Worm (Caenorhabditis elegans) whole organism, L1 larva: ENCODE results near the gene srw-10.

Source experiments
- C04F5.9 ChIP-seq: sonication (generic microtip); optimal IDR thresholded peaks from 2 replicates; lab custom pipeline; 2016; ENCODE audit warnings: missing genetic modification characterization, missing compliant biosample characterization
- C34B4.2 ChIP-seq: sonication (generic microtip); optimal IDR thresholded peaks from 2 replicates; lab custom pipeline; 2017; ENCODE audit warnings: mild to moderate bottlenecking, missing genetic modification characterization, missing compliant biosample characterization
- F16B12.6 ChIP-seq: fragments of 150-350 bp; optimal IDR thresholded peaks from 2 replicates; lab custom pipeline; 2014; ENCODE audit warnings: missing biosample characterization, missing genetic modification characterization
- Y116A8C.19 ChIP-seq: sonication (generic microtip); optimal IDR thresholded peaks from 2 replicates; lab custom pipeline; 2016; ENCODE audit warnings: missing compliant biosample characterization, missing genetic modification characterization, borderline replicate concordance
- alr-1 ChIP-seq: fragments of 200-800 bp; sonication (Bioruptor generic); optimal IDR thresholded peaks from 2 replicates; lab custom pipeline; 2018; ENCODE audit warnings: borderline replicate concordance, mild to moderate bottlenecking, missing genetic modification characterization, missing compliant biosample characterization
- aly-2 ChIP-seq: fragments of 150-350 bp; optimal IDR thresholded peaks from 2 replicates; lab custom pipeline; 2014; ENCODE audit warnings: missing biosample characterization, missing genetic modification characterization
- ama-1 ChIP-seq: fragments of 150-350 bp; optimal IDR thresholded peaks from 2 replicates; lab custom pipeline; 2014
- blmp-1 ChIP-seq: fragments of 150-350 bp; optimal IDR thresholded peaks from 2 replicates; lab custom pipeline; 2014; ENCODE audit warnings: missing biosample characterization, missing genetic modification characterization
- ceh-8 ChIP-seq: fragments of 200-800 bp; sonication (Bioruptor generic); optimal IDR thresholded peaks from 2 replicates; lab custom pipeline; 2018; ENCODE audit warnings: mild to moderate bottlenecking, missing genetic modification characterization, moderate library complexity, missing compliant biosample characterization
- ceh-82 ChIP-seq, 3 experiments: fragments of 150-350 bp in 1 of 3; sonication (generic microtip) in 2 of 3; optimal IDR thresholded peaks; 2 replicates each; lab custom pipeline; 2014 to 2017; ENCODE audit warnings: missing biosample characterization in 3 of 3, missing genetic modification characterization in 3 of 3
- ceh-88 ChIP-seq: fragments of 200-800 bp; sonication (Bioruptor generic); IDR thresholded peaks from 2 replicates; pipeline ENCODE4 v1.3.6; 2022; ENCODE audit warnings: missing genetic modification characterization, missing compliant biosample characterization
- ceh-90 ChIP-seq: sonication (generic microtip); optimal IDR thresholded peaks from 2 replicates; lab custom pipeline; 2016; ENCODE audit warnings: missing genetic modification characterization, missing compliant biosample characterization
- ces-1 ChIP-seq: fragments of 150-350 bp; optimal IDR thresholded peaks from 2 replicates; lab custom pipeline; 2014; ENCODE audit warnings: missing biosample characterization, missing genetic modification reagents, missing genetic modification characterization
- dsc-1 ChIP-seq: sonication (generic microtip); optimal IDR thresholded peaks from 2 replicates; lab custom pipeline; 2016; ENCODE audit warnings: mild to moderate bottlenecking, missing genetic modification characterization, missing compliant biosample characterization
- efl-1 ChIP-seq, 4 experiments: fragments of 150-350 bp; optimal IDR thresholded peaks in 3 of 4; peaks in 1 of 4; 1 replicate in 1 of 4; 2 replicates in 3 of 4; lab custom pipeline; 2014; ENCODE audit warnings: missing biosample characterization in 2 of 4, missing genetic modification characterization in 2 of 4, missing genetic modification reagents in 2 of 4
- efl-3 ChIP-seq: fragments of 200-800 bp; sonication (Bioruptor generic); optimal IDR thresholded peaks from 2 replicates; lab custom pipeline; 2018; ENCODE audit warnings: mild to moderate bottlenecking, missing genetic modification characterization, missing compliant biosample characterization
- elt-3 ChIP-seq, 6 experiments: fragments of 150-350 bp in 1 of 6; sonication (generic microtip); optimal IDR thresholded peaks; 2 replicates each; lab custom pipeline; 2017 to 2018; ENCODE audit warnings: missing biosample characterization in 6 of 6, missing genetic modification characterization in 6 of 6, inconsistent platforms in 1 of 6
- fkh-10 ChIP-seq: sonication (generic microtip); optimal IDR thresholded peaks from 2 replicates; lab custom pipeline; 2017; ENCODE audit warnings: missing biosample characterization, missing genetic modification reagents, missing genetic modification characterization
- fkh-8 ChIP-seq: sonication (generic microtip); optimal IDR thresholded peaks from 2 replicates; lab custom pipeline; 2016; ENCODE audit warnings: mild to moderate bottlenecking, missing genetic modification characterization, missing compliant biosample characterization
- irx-1 ChIP-seq: sonication (generic microtip); optimal IDR thresholded peaks from 2 replicates; lab custom pipeline; 2016; ENCODE audit warnings: missing genetic modification characterization, missing compliant biosample characterization
- isw-1 ChIP-seq: fragments of 200-800 bp; sonication (Bioruptor generic); IDR thresholded peaks from 2 replicates; pipeline ENCODE4 v1.3.6; 2022; ENCODE audit warnings: missing genetic modification characterization, missing compliant biosample characterization
- jun-1 ChIP-seq: fragments of 150-350 bp; optimal IDR thresholded peaks from 2 replicates; lab custom pipeline; 2014; ENCODE audit warnings: missing biosample characterization, missing genetic modification reagents, missing genetic modification characterization
- lin-13 ChIP-seq: fragments of 150-350 bp; optimal IDR thresholded peaks from 2 replicates; lab custom pipeline; 2014; ENCODE audit warnings: missing biosample characterization, missing genetic modification reagents, missing genetic modification characterization
- lin-14 ChIP-seq: fragments of 200-800 bp; sonication (Bioruptor generic); optimal IDR thresholded peaks from 2 replicates; lab custom pipeline; 2018; ENCODE audit warnings: mild to moderate bottlenecking, missing genetic modification characterization, moderate library complexity, missing compliant biosample characterization
- lin-15B ChIP-seq: fragments of 150-350 bp; sonication (generic microtip); optimal IDR thresholded peaks from 3 replicates; lab custom pipeline; 2014; ENCODE audit warnings: missing biosample characterization, missing genetic modification characterization
- lin-35 ChIP-seq, 2 experiments: fragments of 150-350 bp; optimal IDR thresholded peaks; 2 replicates each; lab custom pipeline; 2014; ENCODE audit warnings: missing biosample characterization in 2 of 2, missing genetic modification characterization in 2 of 2, missing genetic modification reagents in 2 of 2
- lsy-2 ChIP-seq, 2 experiments: fragments of 150-350 bp; optimal IDR thresholded peaks; 2 replicates each; lab custom pipeline; 2014; ENCODE audit warnings: missing biosample characterization in 2 of 2, missing genetic modification characterization in 2 of 2
- mdl-1 ChIP-seq, 2 experiments: fragments of 150-350 bp; optimal IDR thresholded peaks; 2 replicates each; lab custom pipeline; 2014 to 2017; ENCODE audit warnings: missing biosample characterization in 2 of 2, missing genetic modification characterization in 2 of 2, inconsistent platforms in 1 of 2
- mep-1 ChIP-seq: fragments of 150-350 bp; optimal IDR thresholded peaks from 2 replicates; lab custom pipeline; 2014; ENCODE audit warnings: missing biosample characterization, missing genetic modification characterization
- nhr-12 ChIP-seq: sonication (generic microtip); optimal IDR thresholded peaks from 2 replicates; lab custom pipeline; 2017; ENCODE audit warnings: missing biosample characterization, missing genetic modification characterization
- nhr-20 ChIP-seq: sonication (generic microtip); optimal IDR thresholded peaks from 2 replicates; lab custom pipeline; 2016; ENCODE audit warnings: mild to moderate bottlenecking, missing genetic modification characterization, missing compliant biosample characterization
- nhr-237 ChIP-seq: fragments of 150-350 bp; optimal IDR thresholded peaks from 2 replicates; lab custom pipeline; 2014; ENCODE audit warnings: missing biosample characterization, missing genetic modification characterization
- nhr-28 ChIP-seq: fragments of 150-350 bp; optimal IDR thresholded peaks from 2 replicates; lab custom pipeline; 2014; ENCODE audit warnings: missing biosample characterization, missing genetic modification characterization
- nhr-71 ChIP-seq: sonication (generic microtip); optimal IDR thresholded peaks from 2 replicates; lab custom pipeline; 2016; ENCODE audit warnings: mild to moderate bottlenecking, missing genetic modification characterization, moderate library complexity, missing compliant biosample characterization
- nhr-85 ChIP-seq: sonication (generic microtip); peaks from one replicate; lab custom pipeline; 2016; ENCODE audit warnings: missing genetic modification characterization, inconsistent platforms, missing compliant biosample characterization
- nhr-90 ChIP-seq: sonication (generic microtip); optimal IDR thresholded peaks from 2 replicates; lab custom pipeline; 2016; ENCODE audit warnings: mild to moderate bottlenecking, missing genetic modification characterization, missing compliant biosample characterization; ENCODE audit not compliant: poor library complexity
- pqm-1 ChIP-seq: sonication (generic microtip); optimal IDR thresholded peaks from 3 replicates; lab custom pipeline; 2017; ENCODE audit warnings: missing biosample characterization, missing genetic modification characterization
- rnt-1 ChIP-seq: sonication (generic microtip); optimal IDR thresholded peaks from 2 replicates; lab custom pipeline; 2016; ENCODE audit warnings: mild to moderate bottlenecking, missing genetic modification characterization, moderate library complexity, missing compliant biosample characterization
- skn-1 ChIP-seq: fragments of 150-350 bp; optimal IDR thresholded peaks from 2 replicates; lab custom pipeline; 2014; ENCODE audit warnings: missing biosample characterization, missing genetic modification characterization
- snu-23 ChIP-seq: sonication (generic microtip); optimal IDR thresholded peaks from 2 replicates; lab custom pipeline; 2016; ENCODE audit warnings: missing genetic modification characterization, missing compliant biosample characterization
- sox-4 ChIP-seq: sonication (generic microtip); optimal IDR thresholded peaks from 2 replicates; lab custom pipeline; 2016; ENCODE audit warnings: missing genetic modification characterization, missing compliant biosample characterization
- tbx-2 ChIP-seq: sonication (generic microtip); optimal IDR thresholded peaks from 2 replicates; lab custom pipeline; 2016; ENCODE audit warnings: missing genetic modification characterization, missing compliant biosample characterization
- tlp-1 ChIP-seq: fragments of 150-350 bp; optimal IDR thresholded peaks from 2 replicates; lab custom pipeline; 2014; ENCODE audit warnings: missing biosample characterization, missing genetic modification characterization
- unc-130 ChIP-seq: fragments of 150-350 bp; optimal IDR thresholded peaks from 2 replicates; lab custom pipeline; 2017; ENCODE audit warnings: missing biosample characterization, missing genetic modification characterization, inconsistent platforms
- unc-62 ChIP-seq: fragments of 150-350 bp; optimal IDR thresholded peaks from 2 replicates; lab custom pipeline; 2014; ENCODE audit warnings: missing biosample characterization, missing genetic modification reagents, missing genetic modification characterization
- unc-86 ChIP-seq: sonication (generic microtip); optimal IDR thresholded peaks from 2 replicates; lab custom pipeline; 2016; ENCODE audit warnings: missing genetic modification characterization, missing compliant biosample characterization
- unc-98 ChIP-seq: fragments of 200-800 bp; sonication (Bioruptor generic); IDR thresholded peaks from 2 replicates; pipeline ENCODE4 v1.3.6; 2022; ENCODE audit warnings: missing genetic modification characterization, missing compliant biosample characterization
- zag-1 ChIP-seq: fragments of 150-350 bp; optimal IDR thresholded peaks from 2 replicates; lab custom pipeline; 2014; ENCODE audit warnings: missing biosample characterization, missing genetic modification characterization
- zip-4 ChIP-seq: fragments of 200-800 bp; sonication (Bioruptor generic); optimal IDR thresholded peaks from 2 replicates; lab custom pipeline; 2018; ENCODE audit warnings: mild to moderate bottlenecking, missing genetic modification characterization, moderate library complexity, missing compliant biosample characterization
- ztf-11 ChIP-seq, 2 experiments: sonication (generic microtip); optimal IDR thresholded peaks; 2 replicates each; lab custom pipeline; 2016 to 2017; ENCODE audit warnings: missing genetic modification characterization in 2 of 2, missing biosample characterization in 1 of 2, missing compliant biosample characterization in 1 of 2
- ztf-4 ChIP-seq: fragments of 150-350 bp; optimal IDR thresholded peaks from 2 replicates; lab custom pipeline; 2014; ENCODE audit warnings: missing biosample characterization, missing genetic modification characterization

Gene srw-10

DNA sequence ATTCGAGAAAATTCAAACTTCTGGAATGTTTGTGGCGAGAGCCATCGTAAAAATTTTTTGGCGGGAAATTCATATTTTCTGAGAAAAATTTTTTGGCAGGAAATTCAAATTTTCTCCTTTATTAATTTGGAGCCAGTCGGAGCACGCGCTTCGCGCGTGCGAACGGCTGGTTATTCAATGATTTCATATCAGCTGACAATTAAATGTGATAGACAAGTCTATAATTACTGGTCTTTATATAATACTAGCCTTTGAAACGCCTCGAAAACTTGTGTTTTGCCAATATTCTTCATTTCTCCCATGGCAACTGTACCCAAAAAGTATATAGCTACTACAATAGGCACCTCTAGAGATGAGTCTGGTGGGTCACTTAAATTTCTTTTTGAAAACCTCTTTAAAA, at the start of gene srw-10:
srw-10 (plus strand) TSS at position 301 of the 400 bp plus-strand sequence.
- peak; percentile 0 for TF ChIP-seq fkh-8 (tag; lab: Kevin White, UChicago)
- no peak for TF ChIP-seq blmp-1 (tag; lab: Kevin White, UChicago)
- TF ChIP-seq alr-1 (tag; lab: Kevin White, UChicago): no peak
- TF ChIP-seq, all 84 proteins: peak for 1

DNA sequence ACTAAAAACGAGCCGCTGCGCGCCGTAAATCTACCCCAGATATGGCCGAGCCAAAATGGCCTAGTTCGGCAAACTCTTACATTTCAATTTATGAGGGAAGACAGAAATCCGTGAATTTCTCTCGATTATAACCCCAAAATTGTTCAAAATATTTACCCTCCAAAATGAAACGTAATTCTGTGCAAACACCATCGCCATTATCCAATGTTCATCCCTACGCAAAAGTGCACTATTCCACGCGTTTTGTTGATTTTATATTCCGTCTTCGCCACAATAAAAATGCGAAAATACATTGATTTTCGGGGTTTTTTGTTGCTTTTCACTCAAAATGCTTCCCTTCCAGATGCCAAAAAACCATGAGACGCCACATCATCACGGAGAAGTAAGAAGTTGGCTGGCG, 43.9 kb upstream of the srw-10 start, which contains the start of gene hut-1:
hut-1 (plus strand) TSS at position 344 of the 400 bp plus-strand sequence.
- peak; percentile 54 for TF ChIP-seq rnt-1 (tag; lab: Kevin White, UChicago)
- peak; percentile 64 to 80 for TF ChIP-seq lsy-2 (tag; optimal IDR thresholded peaks at IDR 0.05; lab: Kevin White, UChicago)
- TF ChIP-seq snu-23 (GFP tag; lab: Kevin White, UChicago): peak; percentile 72
- no peak for TF ChIP-seq nhr-237 (tag; lab: Kevin White, UChicago)
- no peak for TF ChIP-seq nhr-28 (tag; lab: Kevin White, UChicago)
- no peak for TF ChIP-seq irx-1 (tag; lab: Kevin White, UChicago)
- TF ChIP-seq aly-2: peak; percentile 14
- TF ChIP-seq efl-1 (optimal IDR thresholded peaks at IDR 0.05; lab: Kevin White, UChicago): peak; percentile 60 to 85
- peak; percentile 88 to 98 for TF ChIP-seq efl-1 (GFP tag; optimal IDR thresholded peaks at IDR 0.05 in 1 of 2; lab: Kevin White, UChicago)
- peak; percentile 41 for TF ChIP-seq nhr-20 (tag; lab: Kevin White, UChicago)
- no peak for TF ChIP-seq ztf-11 (tag; optimal IDR thresholded peaks at IDR 0.05; lab: Kevin White, UChicago)
- no peak for TF ChIP-seq nhr-85
- TF ChIP-seq sox-4: no peak
- no peak for TF ChIP-seq nhr-90
- no peak for TF ChIP-seq C34B4.2 (tag; lab: Kevin White, UChicago)
- TF ChIP-seq tbx-2 (tag; lab: Kevin White, UChicago): peak; percentile 29
- no peak for TF ChIP-seq ztf-4 (tag; lab: Kevin White, UChicago)
- no peak for TF ChIP-seq fkh-10
- no peak for TF ChIP-seq ceh-8 (GFP tag; lab: Kevin White, UChicago)
- TF ChIP-seq nhr-12 (tag; lab: Kevin White, UChicago): no peak
- TF ChIP-seq isw-1 (GFP tag; lab: Robert Waterston, UW): no peak
- TF ChIP-seq unc-62 (GFP tag; lab: Kevin White, UChicago): no peak
- peak; percentile 0 for TF ChIP-seq ama-1 (lab: Kevin White, UChicago)
- TF ChIP-seq lin-35 (GFP tag; optimal IDR thresholded peaks at IDR 0.05; lab: Kevin White, UChicago): peak; percentile 82 to 93
- no peak for TF ChIP-seq unc-86 (tag; lab: Kevin White, UChicago)
- TF ChIP-seq nhr-71 (tag; lab: Kevin White, UChicago): peak; percentile 64
- TF ChIP-seq jun-1 (tag; lab: Kevin White, UChicago): no peak
- TF ChIP-seq pqm-1: no peak
- peak in 1 of 6 experiments; percentile 59 for TF ChIP-seq elt-3 (tag; optimal IDR thresholded peaks at IDR 0.05; lab: Kevin White, UChicago)
- TF ChIP-seq ceh-90: no peak
- no peak for TF ChIP-seq ces-1
- TF ChIP-seq lin-15B: no peak
- peak; percentile 35 for TF ChIP-seq blmp-1 (tag; lab: Kevin White, UChicago)
- TF ChIP-seq efl-3: no peak
- TF ChIP-seq ceh-82 (tag; optimal IDR thresholded peaks at IDR 0.05; lab: Kevin White, UChicago): peak; percentile 1 to 60 (median 37)
- TF ChIP-seq skn-1: no peak
- peak; percentile 4 for TF ChIP-seq dsc-1 (tag; lab: Kevin White, UChicago)
- peak; percentile 96 for TF ChIP-seq F16B12.6 (tag; lab: Kevin White, UChicago)
- no peak for TF ChIP-seq unc-98
- TF ChIP-seq C04F5.9 (tag; lab: Kevin White, UChicago): no peak
- TF ChIP-seq mdl-1 (tag; optimal IDR thresholded peaks at IDR 0.05; lab: Kevin White, UChicago): peak in 1 of 2 experiments; percentile 34
- TF ChIP-seq Y116A8C.19 (tag; lab: Kevin White, UChicago): no peak
- no peak for TF ChIP-seq lin-14
- peak; percentile 29 for TF ChIP-seq mep-1
- TF ChIP-seq ceh-88 (GFP tag; lab: Robert Waterston, UW): no peak
- no peak for TF ChIP-seq zip-4 (GFP tag; lab: Kevin White, UChicago)
- TF ChIP-seq lin-13: no peak
- TF ChIP-seq unc-130 (tag; lab: Kevin White, UChicago): peak; percentile 74
- TF ChIP-seq zag-1 (tag; lab: Kevin White, UChicago): no peak
- TF ChIP-seq tlp-1 (tag; lab: Kevin White, UChicago): no peak
